Fruit fly (Drosophila melanogaster) whole organism, embryonic: ENCODE data around the gene CG46459.

ENCODE experiments used
- Antp ChIP-seq: fragments of 200-800 bp; sonication (Bioruptor generic); optimal IDR thresholded peaks from 3 replicates; lab custom pipeline; 2016; ENCODE audit warnings: missing biosample characterization, missing genetic modification characterization
- CG10267 ChIP-seq: fragments of 200-800 bp; sonication (Bioruptor generic); optimal IDR thresholded peaks from 2 replicates; lab custom pipeline; 2018; ENCODE audit warnings: missing biosample characterization, mild to moderate bottlenecking, missing genetic modification characterization, moderate library complexity
- CG11696 ChIP-seq: fragments of 200-800 bp; sonication (Bioruptor generic); IDR thresholded peaks from 2 replicates; pipeline ENCODE4 v1.3.6; 2022; ENCODE audit warnings: missing biosample characterization, missing genetic modification characterization
- CG13296 ChIP-seq: fragments of 200-800 bp; sonication (Bioruptor generic); optimal IDR thresholded peaks from 3 replicates; lab custom pipeline; 2018; ENCODE audit warnings: missing biosample characterization, mild to moderate bottlenecking, missing genetic modification characterization
- CG1602 ChIP-seq: fragments of 200-800 bp; sonication (Bioruptor generic); optimal IDR thresholded peaks from 3 replicates; lab custom pipeline; 2016; ENCODE audit warnings: missing biosample characterization, missing genetic modification characterization
- CG18476 ChIP-seq: fragments of 200-800 bp; sonication (Bioruptor generic); optimal IDR thresholded peaks from 2 replicates; lab custom pipeline; 2016; ENCODE audit warnings: missing biosample characterization, mild to moderate bottlenecking, missing genetic modification characterization
- CG31388 ChIP-seq: fragments of 200-800 bp; sonication (Bioruptor generic); optimal IDR thresholded peaks from 2 replicates; lab custom pipeline; 2016; ENCODE audit warnings: missing biosample characterization, missing genetic modification characterization
- CG3163 ChIP-seq: fragments of 200-800 bp; sonication (Bioruptor generic); optimal IDR thresholded peaks from 3 replicates; lab custom pipeline; 2016; ENCODE audit warnings: missing biosample characterization, missing genetic modification characterization
- CG33557 ChIP-seq: fragments of 200-800 bp; sonication (Bioruptor generic); optimal IDR thresholded peaks from 2 replicates; lab custom pipeline; 2019; ENCODE audit warnings: missing biosample characterization, mild to moderate bottlenecking, missing genetic modification characterization, moderate library complexity
- CG3847 ChIP-seq: fragments of 200-800 bp; sonication (Bioruptor generic); IDR thresholded peaks from 2 replicates; pipeline ENCODE4 v1.3.6; 2022; ENCODE audit warnings: missing biosample characterization, missing genetic modification characterization
- CG6175 ChIP-seq: fragments of 200-800 bp; sonication (Bioruptor generic); IDR thresholded peaks from 3 replicates; pipeline ENCODE4 v1.3.6; 2022; ENCODE audit warnings: missing biosample characterization, missing genetic modification characterization
- CG6254 ChIP-seq: fragments of 200-800 bp; sonication (Bioruptor generic); optimal IDR thresholded peaks from 3 replicates; lab custom pipeline; 2017; ENCODE audit warnings: mild to moderate bottlenecking, missing biosample characterization, missing genetic modification reagents, missing genetic modification characterization
- CG6683 ChIP-seq: fragments of 200-800 bp; sonication (Bioruptor generic); optimal IDR thresholded peaks from 2 replicates; lab custom pipeline; 2017; ENCODE audit warnings: missing biosample characterization, mild to moderate bottlenecking, missing genetic modification characterization, missing genetic modification reagents
- CG6813 ChIP-seq: fragments of 200-800 bp; sonication (Bioruptor generic); optimal IDR thresholded peaks from 2 replicates; lab custom pipeline; 2017; ENCODE audit warnings: missing biosample characterization, missing genetic modification characterization, mild to moderate bottlenecking, moderate library complexity, missing genetic modification reagents
- CG7357 ChIP-seq: fragments of 200-800 bp; sonication (Bioruptor generic); IDR thresholded peaks from 3 replicates; pipeline ENCODE4 v1.3.6; 2022; ENCODE audit warnings: missing biosample characterization, missing genetic modification characterization
- CG7745 ChIP-seq: fragments of 200-800 bp; sonication (Bioruptor generic); optimal IDR thresholded peaks from 2 replicates; lab custom pipeline; 2018; ENCODE audit warnings: missing biosample characterization, mild to moderate bottlenecking, missing genetic modification characterization, moderate library complexity
- CG7786 ChIP-seq: fragments of 200-800 bp; sonication (Bioruptor generic); optimal IDR thresholded peaks from 2 replicates; lab custom pipeline; 2016; ENCODE audit warnings: missing biosample characterization, missing genetic modification characterization
- CG8478 ChIP-seq: fragments of >200 bp; optimal IDR thresholded peaks from 2 replicates; lab custom pipeline; 2018
- CG8765 ChIP-seq: fragments of 200-800 bp; sonication (Bioruptor generic); IDR thresholded peaks from 2 replicates; pipeline ENCODE4 v1.3.6; 2022; ENCODE audit warnings: missing biosample characterization, missing genetic modification characterization
- CG9797 ChIP-seq: fragments of 200-800 bp; sonication (Bioruptor generic); optimal IDR thresholded peaks from 3 replicates; lab custom pipeline; 2018; ENCODE audit warnings: missing biosample characterization, mild to moderate bottlenecking, missing genetic modification characterization
- CkIIα-i1 ChIP-seq: fragments of 200-800 bp; sonication (Bioruptor generic); IDR thresholded peaks from 2 replicates; pipeline ENCODE4 v1.3.6; 2022; ENCODE audit warnings: missing biosample characterization, missing genetic modification characterization
- Doc2 ChIP-seq: fragments of 200-800 bp; sonication (Bioruptor generic); IDR thresholded peaks from 2 replicates; pipeline ENCODE4 v1.3.6; 2022; ENCODE audit warnings: missing biosample characterization, missing genetic modification characterization
- Gug ChIP-seq: fragments of 200-800 bp; sonication (Bioruptor generic); IDR thresholded peaks from 4 replicates; pipeline ENCODE4 v1.3.6; 2022; ENCODE audit warnings: missing biosample characterization, missing genetic modification characterization
- HLHmδ ChIP-seq: fragments of 200-800 bp; sonication (Bioruptor generic); optimal IDR thresholded peaks from 2 replicates; lab custom pipeline; 2018; ENCODE audit warnings: missing biosample characterization, mild to moderate bottlenecking, missing genetic modification characterization, moderate library complexity
- Mes4 ChIP-seq: fragments of 200-800 bp; sonication (Bioruptor generic); optimal IDR thresholded peaks from 2 replicates; lab custom pipeline; 2016; ENCODE audit warnings: missing biosample characterization, missing genetic modification characterization
- Mrtf ChIP-seq: fragments of 200-800 bp; sonication (Bioruptor generic); IDR thresholded peaks from 3 replicates; pipeline ENCODE4 v1.3.6; 2022; ENCODE audit warnings: missing biosample characterization, missing genetic modification characterization
- NC2α ChIP-seq: fragments of 200-800 bp; sonication (Bioruptor generic); optimal IDR thresholded peaks from 2 replicates; lab custom pipeline; 2016; ENCODE audit warnings: missing biosample characterization, missing genetic modification characterization
- Nf-YA ChIP-seq: fragments of 200-800 bp; sonication (Bioruptor generic); IDR thresholded peaks from 2 replicates; pipeline ENCODE4 v1.3.6; 2022; ENCODE audit warnings: missing biosample characterization, missing genetic modification characterization
- Pdp1 ChIP-seq, 2 experiments: fragments of 200-800 bp; sonication (Bioruptor generic); optimal IDR thresholded peaks; 3 replicates each; lab custom pipeline; 2016; ENCODE audit warnings: missing biosample characterization in 2 of 2, missing genetic modification characterization in 2 of 2, mild to moderate bottlenecking in 1 of 2, moderate library complexity in 1 of 2
- Side ChIP-seq: fragments of 200-800 bp; sonication (Bioruptor generic); optimal IDR thresholded peaks from 2 replicates; lab custom pipeline; 2016; ENCODE audit warnings: missing biosample characterization, missing genetic modification characterization
- Sox100B ChIP-seq: fragments of 200-800 bp; sonication (Bioruptor generic); optimal IDR thresholded peaks from 3 replicates; lab custom pipeline; 2018; ENCODE audit warnings: missing biosample characterization, mild to moderate bottlenecking, missing genetic modification characterization
- bowl ChIP-seq: fragments of 200-800 bp; sonication (Bioruptor generic); IDR thresholded peaks from 2 replicates; pipeline ENCODE4 v1.3.6; 2022; ENCODE audit warnings: missing biosample characterization, missing genetic modification characterization
- cad ChIP-seq: fragments of >200 bp; optimal IDR thresholded peaks from 2 replicates; lab custom pipeline; 2017; ENCODE audit warnings: missing biosample characterization, missing genetic modification characterization
- cwo ChIP-seq: fragments of 200-800 bp; sonication (Bioruptor generic); optimal IDR thresholded peaks from 3 replicates; lab custom pipeline; 2017; ENCODE audit warnings: missing biosample characterization, missing genetic modification characterization, mild to moderate bottlenecking, moderate library complexity, missing genetic modification reagents
- esg ChIP-seq: fragments of 200-800 bp; sonication (Bioruptor generic); conservative IDR thresholded peaks from 2 replicates; pipeline ENCODE4 v1.3.6; 2022; ENCODE audit warnings: missing biosample characterization, missing genetic modification characterization
- ewg ChIP-seq: fragments of 200-800 bp; sonication (Bioruptor generic); optimal IDR thresholded peaks from 3 replicates; lab custom pipeline; 2017; ENCODE audit warnings: mild to moderate bottlenecking, missing biosample characterization, missing genetic modification reagents, missing genetic modification characterization
- fd102C ChIP-seq: fragments of 200-800 bp; sonication (Bioruptor generic); optimal IDR thresholded peaks from 2 replicates; lab custom pipeline; 2018; ENCODE audit warnings: missing biosample characterization, mild to moderate bottlenecking, missing genetic modification characterization, moderate library complexity
- fru ChIP-seq: fragments of >200 bp; optimal IDR thresholded peaks from 2 replicates; lab custom pipeline; 2017
- ftz-f1 ChIP-seq: fragments of 200-800 bp; sonication (Bioruptor generic); optimal IDR thresholded peaks from 2 replicates; lab custom pipeline; 2016; ENCODE audit warnings: missing biosample characterization, missing genetic modification characterization
- fu2 ChIP-seq: fragments of 200-800 bp; sonication (Bioruptor generic); optimal IDR thresholded peaks from 2 replicates; lab custom pipeline; 2016; ENCODE audit warnings: missing biosample characterization, missing genetic modification characterization
- kay ChIP-seq: fragments of 200-800 bp; sonication (Bioruptor generic); optimal IDR thresholded peaks from 2 replicates; lab custom pipeline; 2016; ENCODE audit warnings: missing biosample characterization, missing genetic modification characterization
- kni ChIP-seq: fragments of 200-800 bp; sonication (Bioruptor generic); optimal IDR thresholded peaks from 3 replicates; lab custom pipeline; 2017; ENCODE audit warnings: mild to moderate bottlenecking, missing biosample characterization, missing genetic modification reagents, missing genetic modification characterization
- lilli ChIP-seq: fragments of 200-800 bp; sonication (Bioruptor generic); optimal IDR thresholded peaks from 3 replicates; lab custom pipeline; 2016; ENCODE audit warnings: missing biosample characterization, missing genetic modification characterization
- nau ChIP-seq: fragments of 200-800 bp; sonication (Bioruptor generic); optimal IDR thresholded peaks from 3 replicates; lab custom pipeline; 2017; ENCODE audit warnings: missing biosample characterization, mild to moderate bottlenecking, missing genetic modification characterization, missing genetic modification reagents
- pan ChIP-seq, 4 experiments: fragments of >200 bp in 3 of 4; fragments of 200-800 bp in 1 of 4; sonication (Bioruptor generic) in 1 of 4; optimal IDR thresholded peaks in 3 of 4; IDR thresholded peaks in 1 of 4; 2 replicates each; pipeline versions ENCODE4 v1.3.6 to Lab custom; 2017 to 2022; ENCODE audit warnings: missing biosample characterization in 2 of 4, missing genetic modification characterization in 2 of 4, mixed read lengths in 1 of 4
- phol ChIP-seq: fragments of 200-800 bp; sonication (Bioruptor generic); optimal IDR thresholded peaks from 3 replicates; lab custom pipeline; 2018; ENCODE audit warnings: missing biosample characterization, mild to moderate bottlenecking, missing genetic modification characterization, moderate library complexity
- prd ChIP-seq, 3 experiments: fragments of >200 bp in 2 of 3; fragments of 200-800 bp in 1 of 3; sonication (Bioruptor generic) in 1 of 3; optimal IDR thresholded peaks in 2 of 3; IDR thresholded peaks in 1 of 3; 2 replicates in 2 of 3; 3 replicates in 1 of 3; pipeline versions ENCODE4 v1.3.6 to Lab custom; 2017 to 2022; ENCODE audit warnings: missing biosample characterization in 1 of 3, missing genetic modification characterization in 1 of 3
- row ChIP-seq: fragments of 200-800 bp; sonication (Bioruptor generic); IDR thresholded peaks from 3 replicates; pipeline ENCODE4 v1.3.6; 2022; ENCODE audit warnings: missing biosample characterization, missing genetic modification characterization
- sens-2 ChIP-seq: fragments of 200-800 bp; sonication (Bioruptor generic); IDR thresholded peaks from 2 replicates; pipeline ENCODE4 v1.3.6; 2022; ENCODE audit warnings: missing biosample characterization, missing genetic modification characterization
- sqz ChIP-seq: fragments of 200-800 bp; sonication (Bioruptor generic); optimal IDR thresholded peaks from 3 replicates; lab custom pipeline; 2018; ENCODE audit warnings: missing biosample characterization, mild to moderate bottlenecking, missing genetic modification characterization
- tgo ChIP-seq: fragments of 200-800 bp; sonication (Bioruptor generic); IDR thresholded peaks from 3 replicates; pipeline ENCODE4 v1.3.6; 2022; ENCODE audit warnings: missing biosample characterization, missing genetic modification characterization
- usp ChIP-seq: fragments of >200 bp; optimal IDR thresholded peaks from 2 replicates; lab custom pipeline; 2017; ENCODE audit warnings: missing biosample characterization, missing genetic modification characterization

Gene CG46459

dm6 chr3R:10655968-10656367 lies 40.5 kb upstream of the CG46459 start (continued):
- TF ChIP-seq CG7357 (GFP tag; lab: Robert Waterston, UW): no peak
- TF ChIP-seq phol (tag; lab: Kevin White, UChicago): peak; percentile 29
- TF ChIP-seq nau (GFP tag; lab: Kevin White, UChicago): no peak
- no peak for TF ChIP-seq Nf-YA (GFP tag; lab: Robert Waterston, UW)
- peak; percentile 39; the same call in 2 of the 3 replicates for TF ChIP-seq row
- TF ChIP-seq cwo (GFP tag; lab: Kevin White, UChicago): no peak
- TF ChIP-seq cad (GFP tag; lab: Kevin White, UChicago): no peak
- no peak for TF ChIP-seq fd102C (GFP tag; lab: Kevin White, UChicago)
- TF ChIP-seq tgo (GFP tag; lab: Robert Waterston, UW): no peak
- TF ChIP-seq ftz-f1 (GFP tag; lab: Kevin White, UChicago): no peak
- no peak for TF ChIP-seq CG6683 (GFP tag; lab: Kevin White, UChicago)
- TF ChIP-seq esg: no peak
- peak; percentile 5 for TF ChIP-seq CG10267 (tag; lab: Kevin White, UChicago)
- TF ChIP-seq Antp (GFP tag; lab: Kevin White, UChicago): peak; percentile 18
- peak; percentile 20 for TF ChIP-seq lilli (GFP tag; lab: Kevin White, UChicago)
- TF ChIP-seq CG3847: 0 out of 2 replicates have a peak, but pooled peaks have one; percentile 13
- TF ChIP-seq Pdp1 (GFP tag; optimal IDR thresholded peaks at IDR 0.05; lab: Kevin White, UChicago): peak; percentile 6 to 23
- no peak for TF ChIP-seq CG33557 (GFP tag; lab: Kevin White, UChicago)
- no peak for TF ChIP-seq bowl (GFP tag; lab: Robert Waterston, UW)
- no peak for TF ChIP-seq CG8765 (GFP tag; lab: Robert Waterston, UW)
- TF ChIP-seq Mrtf: no peak
- TF ChIP-seq CG7786 (GFP tag; lab: Kevin White, UChicago): no peak
- no peak for TF ChIP-seq Doc2 (GFP tag; lab: Robert Waterston, UW)
- TF ChIP-seq Gug (GFP tag; lab: Robert Waterston, UW): no peak
- TF ChIP-seq fu2 (GFP tag; lab: Kevin White, UChicago): no peak
- no peak for TF ChIP-seq CG6813 (GFP tag; lab: Kevin White, UChicago)
- no peak for TF ChIP-seq usp (GFP tag; lab: Kevin White, UChicago)
- no peak for TF ChIP-seq CG8478
- no peak for TF ChIP-seq prd (optimal IDR thresholded peaks at IDR 0.05; lab: Kevin White, UChicago)
- peak; percentile 58 for TF ChIP-seq prd (GFP tag; IDR thresholded peaks at IDR 0.05; lab: Robert Waterston, UW)
- peak; percentile 1 for TF ChIP-seq CG1602 (GFP tag; lab: Kevin White, UChicago)
- TF ChIP-seq CG9797 (GFP tag; lab: Kevin White, UChicago): no peak
- TF ChIP-seq Sox100B (GFP tag; lab: Kevin White, UChicago): no peak
- TF ChIP-seq pan (optimal IDR thresholded peaks at IDR 0.05; lab: Kevin White, UChicago): no peak
- peak in 1 of 2 experiments; percentile 52 for TF ChIP-seq pan (GFP tag; optimal IDR thresholded peaks at IDR 0.05 in 1 of 2, IDR thresholded peaks at IDR 0.05 in 1 of 2)
- no peak for TF ChIP-seq CkIIα-i1
- TF ChIP-seq Mes4 (GFP tag; lab: Kevin White, UChicago): no peak
- no peak for TF ChIP-seq CG7745 (tag; lab: Kevin White, UChicago)
- no peak for TF ChIP-seq NC2α (GFP tag; lab: Kevin White, UChicago)
- TF ChIP-seq CG3163 (GFP tag; lab: Kevin White, UChicago): no peak
- TF ChIP-seq CG18476: no peak
- no peak for TF ChIP-seq CG6175 (GFP tag; lab: Robert Waterston, UW)
- no peak for TF ChIP-seq sqz (GFP tag; lab: Kevin White, UChicago)
- TF ChIP-seq HLHmδ (GFP tag; lab: Kevin White, UChicago): no peak
- no peak for TF ChIP-seq CG31388
- TF ChIP-seq CG11696: no peak
- no peak for TF ChIP-seq kni (GFP tag; lab: Kevin White, UChicago)
- TF ChIP-seq kay (GFP tag; lab: Kevin White, UChicago): no peak
- no peak for TF ChIP-seq ewg
- TF ChIP-seq CG6254 (GFP tag; lab: Kevin White, UChicago): no peak
- TF ChIP-seq fru (lab: Kevin White, UChicago): no peak
- TF ChIP-seq sens-2: no peak
- no peak for TF ChIP-seq CG13296
- TF ChIP-seq Side: peak; percentile 27
